Worm (Caenorhabditis elegans) whole organism, L3 larva: ENCODE results near the gene svh-2.
A peak's percentile ranks its signal among the peaks of the same experiment; 100 is the strongest.

Source experiments
- R02D3.7 ChIP-seq: fragments of 150-350 bp; optimal IDR thresholded peaks from 2 replicates; lab custom pipeline; 2014; ENCODE audit warnings: missing biosample characterization, missing genetic modification characterization
- ZK546.5 ChIP-seq: sonication (generic microtip); optimal IDR thresholded peaks from 2 replicates; lab custom pipeline; 2017; ENCODE audit warnings: missing biosample characterization, missing genetic modification characterization
- elt-3 ChIP-seq, 3 experiments: fragments of 150-350 bp in 1 of 3; sonication (generic microtip) in 2 of 3; optimal IDR thresholded peaks; 2 replicates in 2 of 3; 4 replicates in 1 of 3; lab custom pipeline; 2014 to 2017; ENCODE audit warnings: missing biosample characterization in 3 of 3, missing genetic modification characterization in 3 of 3
- fos-1 ChIP-seq: fragments of 150-350 bp; optimal IDR thresholded peaks from 2 replicates; lab custom pipeline; 2014; ENCODE audit warnings: missing biosample characterization, missing genetic modification characterization
- jun-1 ChIP-seq: fragments of 150-350 bp; optimal IDR thresholded peaks from 2 replicates; lab custom pipeline; 2014; ENCODE audit warnings: missing biosample characterization, missing genetic modification reagents, missing genetic modification characterization
- mdl-1 ChIP-seq: fragments of 150-350 bp; optimal IDR thresholded peaks from 2 replicates; lab custom pipeline; 2014; ENCODE audit warnings: missing biosample characterization, missing genetic modification characterization
- nfya-1 ChIP-seq: sonication (generic microtip); optimal IDR thresholded peaks from 2 replicates; lab custom pipeline; 2017; ENCODE audit warnings: missing genetic modification characterization, mild to moderate bottlenecking, missing compliant biosample characterization, antibody characterized with exemption, moderate library complexity; ENCODE audit not compliant: insufficient read depth
- nhr-12 ChIP-seq: fragments of 150-350 bp; optimal IDR thresholded peaks from 2 replicates; lab custom pipeline; 2014; ENCODE audit warnings: missing biosample characterization, missing genetic modification characterization
- nhr-237 ChIP-seq: fragments of 150-350 bp; optimal IDR thresholded peaks from 2 replicates; lab custom pipeline; 2014; ENCODE audit warnings: missing biosample characterization, missing genetic modification characterization
- nhr-28 ChIP-seq: fragments of 150-350 bp; optimal IDR thresholded peaks from 2 replicates; lab custom pipeline; 2014; ENCODE audit warnings: missing biosample characterization, missing genetic modification characterization
- nhr-76 ChIP-seq: fragments of 150-350 bp; sonication (generic microtip); optimal IDR thresholded peaks from 5 replicates; lab custom pipeline; 2014; ENCODE audit warnings: missing biosample characterization, missing genetic modification characterization
- pha-4 ChIP-seq: fragments of 150-350 bp; optimal IDR thresholded peaks from 2 replicates; lab custom pipeline; 2014; ENCODE audit warnings: missing biosample characterization, missing genetic modification reagents, missing genetic modification characterization
- skn-1 ChIP-seq: fragments of 150-350 bp; optimal IDR thresholded peaks from 2 replicates; lab custom pipeline; 2014; ENCODE audit warnings: missing biosample characterization, missing genetic modification characterization
- ztf-11 ChIP-seq: fragments of 150-350 bp; optimal IDR thresholded peaks from 2 replicates; lab custom pipeline; 2014; ENCODE audit warnings: missing biosample characterization, missing genetic modification characterization

DNA sequence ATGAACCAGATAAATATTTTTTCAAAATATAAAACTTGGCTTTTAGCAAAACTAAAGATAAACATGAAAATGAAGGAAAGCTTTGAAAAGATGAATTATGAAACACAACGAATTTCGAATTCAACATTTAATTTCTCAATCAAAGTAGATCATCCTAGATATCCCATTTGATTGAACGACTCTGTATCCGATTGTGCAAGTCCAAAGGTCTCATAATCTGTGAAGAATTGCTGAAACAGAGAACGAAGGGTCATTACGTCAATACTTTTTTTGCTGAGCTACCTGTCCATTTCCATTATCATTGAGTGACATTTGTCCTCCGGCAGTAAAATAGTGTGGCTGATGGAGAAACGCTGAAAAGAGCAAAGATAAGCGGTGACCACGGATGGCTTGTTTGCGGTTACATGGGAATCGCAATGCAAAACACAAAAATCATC is 30.4 kb upstream of the svh-2 start:
- TF ChIP-seq ZK546.5 (tag; lab: Kevin White, UChicago), result no peak
- no peak for TF ChIP-seq ztf-11 (tag; lab: Kevin White, UChicago)
- peak; percentile 59 for TF ChIP-seq jun-1
- no peak for TF ChIP-seq nfya-1
- TF ChIP-seq elt-3 (tag; optimal IDR thresholded peaks at IDR 0.05; lab: Kevin White, UChicago), result no peak
- TF ChIP-seq fos-1 (tag; lab: Kevin White, UChicago), result no peak
- no peak for TF ChIP-seq nhr-76 (tag; lab: Kevin White, UChicago)
- no peak for TF ChIP-seq skn-1 (tag; lab: Kevin White, UChicago)
- no peak for TF ChIP-seq nhr-237 (tag; lab: Kevin White, UChicago)
- TF ChIP-seq mdl-1 (tag; lab: Kevin White, UChicago), result no peak
- no peak for TF ChIP-seq R02D3.7 (tag; lab: Kevin White, UChicago)
- TF ChIP-seq nhr-12 (tag; lab: Kevin White, UChicago), result no peak
- TF ChIP-seq pha-4 (tag; lab: Kevin White, UChicago), result peak; percentile 36
- TF ChIP-seq nhr-28 (tag; lab: Kevin White, UChicago), result no peak
